Fruit fly (Drosophila melanogaster) whole organism, pupa: ENCODE measurements around the gene CG14050.
A peak's percentile ranks its signal among the peaks of the same experiment; 100 is the strongest.

ENCODE experiments used
- CG14655 ChIP-seq: fragments of 200-800 bp; sonication (Bioruptor generic); optimal IDR thresholded peaks from 3 replicates; lab custom pipeline; 2017; ENCODE audit warnings: mild to moderate bottlenecking, missing biosample characterization, missing genetic modification reagents, missing genetic modification characterization
- CG17806 ChIP-seq: fragments of 200-800 bp; sonication (Bioruptor generic); optimal IDR thresholded peaks from 2 replicates; lab custom pipeline; 2018; ENCODE audit warnings: missing biosample characterization, mild to moderate bottlenecking, missing genetic modification characterization, moderate library complexity
- CG4496 ChIP-seq: fragments of 200-800 bp; sonication (Bioruptor generic); IDR thresholded peaks from 3 replicates; pipeline ENCODE4 v1.3.6; 2022; ENCODE audit warnings: missing biosample characterization, missing genetic modification characterization
- CG8159 ChIP-seq: fragments of 200-800 bp; sonication (Bioruptor generic); optimal IDR thresholded peaks from 3 replicates; lab custom pipeline; 2018; ENCODE audit warnings: missing biosample characterization, mild to moderate bottlenecking, missing genetic modification characterization, moderate library complexity
- CG9948 ChIP-seq: fragments of 200-800 bp; sonication (Bioruptor generic); optimal IDR thresholded peaks from 2 replicates; lab custom pipeline; 2018; ENCODE audit warnings: missing biosample characterization, mild to moderate bottlenecking, missing genetic modification characterization, moderate library complexity
- D1 ChIP-seq: fragments of 200-800 bp; sonication (Bioruptor generic); optimal IDR thresholded peaks from 2 replicates; lab custom pipeline; 2018; ENCODE audit warnings: missing biosample characterization, mild to moderate bottlenecking, missing genetic modification characterization, moderate library complexity
- EcR ChIP-seq: fragments of 200-800 bp; sonication (Bioruptor generic); optimal IDR thresholded peaks from 3 replicates; lab custom pipeline; 2019; ENCODE audit warnings: missing biosample characterization, missing genetic modification characterization, mild to moderate bottlenecking, moderate library complexity, missing genetic modification reagents
- Ets98B ChIP-seq: fragments of 200-800 bp; sonication (Bioruptor generic); IDR thresholded peaks from 2 replicates; pipeline ENCODE4 v1.3.6; 2022; ENCODE audit warnings: missing biosample characterization, missing genetic modification characterization
- gl ChIP-seq: fragments of 200-800 bp; sonication (Bioruptor generic); optimal IDR thresholded peaks from 2 replicates; lab custom pipeline; 2018; ENCODE audit warnings: missing biosample characterization, mild to moderate bottlenecking, missing genetic modification characterization

DNA sequence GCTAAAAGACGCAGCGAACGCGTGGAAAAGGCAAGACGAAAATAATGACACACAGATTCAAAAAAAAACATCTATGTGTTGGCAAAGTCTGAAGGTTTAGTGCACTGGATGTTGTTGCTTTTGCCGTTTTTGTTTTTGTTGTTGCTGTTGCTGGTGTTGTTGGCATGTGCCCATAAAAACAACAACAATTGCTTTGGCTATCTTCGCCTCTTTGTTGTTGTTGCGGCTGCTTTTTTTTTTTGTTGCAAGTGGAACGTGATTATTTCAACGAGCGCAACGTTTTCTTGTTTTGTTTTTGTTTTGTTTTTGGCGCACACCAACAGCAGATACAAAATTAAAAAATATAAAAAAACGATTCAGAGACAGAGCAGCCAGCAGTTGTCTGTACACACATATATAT is 36.9 kb downstream of the CG14050 start:
- TF ChIP-seq CG9948 (tag; lab: Kevin White, UChicago): peak; percentile 83
- peak; percentile 95 for TF ChIP-seq gl (tag; lab: Kevin White, UChicago)
- TF ChIP-seq D1: peak; percentile 48
- peak; percentile 95 for TF ChIP-seq CG4496 (GFP tag; lab: Robert Waterston, UW)
- TF ChIP-seq CG17806 (tag; lab: Kevin White, UChicago): peak; percentile 83
- TF ChIP-seq CG8159 (tag; lab: Kevin White, UChicago): peak; percentile 83
- TF ChIP-seq Ets98B (GFP tag; lab: Robert Waterston, UW): peak; percentile 91
- TF ChIP-seq CG14655 (GFP tag; lab: Kevin White, UChicago): peak; percentile 88
- peak; percentile 91 for TF ChIP-seq EcR (GFP tag; lab: Kevin White, UChicago)
